Worm (Caenorhabditis elegans): ENCODE results near the gene tps-1.
A peak's percentile ranks its signal among the peaks of the same experiment; 100 is the strongest.

tps-1 gene

ce11 chrX:17516941-17517340, 42.6 kb upstream of the tps-1 start:
- TF ChIP-seq bed-3 (GFP tag; optimal IDR thresholded peaks at IDR 0.05) (no peak), mls-2 (tag; optimal IDR thresholded peaks at IDR 0.05) (no peak)

ce11 chrX:17516461-17516860, 42.1 kb upstream of the tps-1 start:
- TF ChIP-seq mls-2 (tag; optimal IDR thresholded peaks at IDR 0.05) (no peak), M03D4.4 (tag; optimal IDR thresholded peaks at IDR 0.05) (no peak), elt-3 (tag; optimal IDR thresholded peaks at IDR 0.05) (no peak)

ce11 chrX:17515207-17515902, 41.0 kb upstream of the tps-1 start:
- TF ChIP-seq M03D4.4 (tag; optimal IDR thresholded peaks at IDR 0.05) = no peak
- TF ChIP-seq unc-120 (tag; optimal IDR thresholded peaks at IDR 0.05; ENCODE audit: poor library complexity, severe bottlenecking) = no peak
- TF ChIP-seq ham-2 (GFP tag; optimal IDR thresholded peaks at IDR 0.05) = no peak
- TF ChIP-seq nhr-2 (tag; optimal IDR thresholded peaks at IDR 0.05) = no peak
- TF ChIP-seq ceh-39 (tag; optimal IDR thresholded peaks at IDR 0.05) = no peak
- TF ChIP-seq elt-3 (tag; optimal IDR thresholded peaks at IDR 0.05) = no peak
- no peak for TF ChIP-seq lin-32 (GFP tag; optimal IDR thresholded peaks at IDR 0.05)
- TF ChIP-seq blmp-1 (tag; optimal IDR thresholded peaks at IDR 0.05) = no peak
- TF ChIP-seq sem-2 (GFP tag; optimal IDR thresholded peaks at IDR 0.05) = no peak

- TF ChIP-seq flh-1 (GFP tag; optimal IDR thresholded peaks at IDR 0.05) (no peak), elt-1 (tag; optimal IDR thresholded peaks at IDR 0.05; ENCODE audit: borderline replicate concordance, insufficient read depth) (no peak), tbx-8 (GFP tag; optimal IDR thresholded peaks at IDR 0.05) (no peak), drap-1 (GFP tag; optimal IDR thresholded peaks at IDR 0.05) (no peak), lin-32 (GFP tag; optimal IDR thresholded peaks at IDR 0.05) (no peak), snpc-4 (tag; optimal IDR thresholded peaks at IDR 0.05) (no peak), unc-120 (tag; optimal IDR thresholded peaks at IDR 0.05; ENCODE audit: poor library complexity, severe bottlenecking) (no peak), lin-13 (tag; optimal IDR thresholded peaks at IDR 0.05) (no peak), nhr-28 (tag; optimal IDR thresholded peaks at IDR 0.05) (no peak), mab-5 (tag; optimal IDR thresholded peaks at IDR 0.05) (no peak)
Observed at ce11 chrX:17514422-17514821, 40.1 kb upstream of the tps-1 start.

- TF ChIP-seq nhr-2 (tag; optimal IDR thresholded peaks at IDR 0.05) = peak; percentile 70
- no peak for TF ChIP-seq ceh-83 (GFP tag; optimal IDR thresholded peaks at IDR 0.05)
- TF ChIP-seq cnd-1 (tag; optimal IDR thresholded peaks at IDR 0.05) = no peak
- TF ChIP-seq M03D4.4 (tag; optimal IDR thresholded peaks at IDR 0.05) = peak; percentile 80
- no peak for TF ChIP-seq unc-39 (tag; optimal IDR thresholded peaks at IDR 0.05)
- TF ChIP-seq drap-1 (GFP tag; optimal IDR thresholded peaks at IDR 0.05) = peak; percentile 44
- no peak for TF ChIP-seq ztf-11 (tag; optimal IDR thresholded peaks at IDR 0.05)
- peak; percentile 80 for TF ChIP-seq mls-2 (tag; optimal IDR thresholded peaks at IDR 0.05)
- TF ChIP-seq ham-2 (GFP tag; optimal IDR thresholded peaks at IDR 0.05) = peak; percentile 66
- TF ChIP-seq hlh-1 (tag; optimal IDR thresholded peaks at IDR 0.05) = peak; percentile 82
- TF ChIP-seq elt-3 (tag; optimal IDR thresholded peaks at IDR 0.05) = no peak
- TF ChIP-seq pha-4 (tag; optimal IDR thresholded peaks at IDR 0.05) = peak; percentile 83
- peak; percentile 34 for TF ChIP-seq tbx-8 (GFP tag; optimal IDR thresholded peaks at IDR 0.05)
- peak; percentile 64 for TF ChIP-seq sptf-1 (tag; optimal IDR thresholded peaks at IDR 0.05)
- peak; percentile 95 for TF ChIP-seq unc-120 (tag; optimal IDR thresholded peaks at IDR 0.05; ENCODE audit: poor library complexity, severe bottlenecking)
- no peak for TF ChIP-seq nhr-28 (tag; optimal IDR thresholded peaks at IDR 0.05)
- peak; percentile 82 for TF ChIP-seq unc-62 (GFP tag; optimal IDR thresholded peaks at IDR 0.05)
- peak; percentile 75 for TF ChIP-seq nhr-237 (tag; optimal IDR thresholded peaks at IDR 0.05)
- no peak for TF ChIP-seq mab-5 (tag; optimal IDR thresholded peaks at IDR 0.05)
- TF ChIP-seq nhr-12 (tag; optimal IDR thresholded peaks at IDR 0.05) = no peak
- no peak for TF ChIP-seq nhr-76 (tag; optimal IDR thresholded peaks at IDR 0.05)
- peak; percentile 70 for TF ChIP-seq lin-13 (tag; optimal IDR thresholded peaks at IDR 0.05)
- no peak for TF ChIP-seq bed-3 (GFP tag; optimal IDR thresholded peaks at IDR 0.05)
- peak; percentile 86 for TF ChIP-seq mep-1 (tag; optimal IDR thresholded peaks at IDR 0.05)
- no peak for TF ChIP-seq lin-32 (GFP tag; optimal IDR thresholded peaks at IDR 0.05)
- TF ChIP-seq ceh-43 (GFP tag; optimal IDR thresholded peaks at IDR 0.05) = no peak
- peak; percentile 76 for TF ChIP-seq ces-1 (GFP tag; optimal IDR thresholded peaks at IDR 0.05)
- no peak for TF ChIP-seq zip-8 (tag; optimal IDR thresholded peaks at IDR 0.05)
- TF ChIP-seq flh-1 (GFP tag; optimal IDR thresholded peaks at IDR 0.05) = no peak
- peak; percentile 9 for TF ChIP-seq blmp-1 (tag; optimal IDR thresholded peaks at IDR 0.05)
- peak; percentile 40 for TF ChIP-seq lsy-2 (tag; optimal IDR thresholded peaks at IDR 0.05)
- no peak for TF ChIP-seq snpc-4 (tag; optimal IDR thresholded peaks at IDR 0.05)
- TF ChIP-seq elt-1 (tag; optimal IDR thresholded peaks at IDR 0.05; ENCODE audit: borderline replicate concordance, insufficient read depth) = peak; percentile 39
- peak; percentile 8 for TF ChIP-seq ceh-39 (tag; optimal IDR thresholded peaks at IDR 0.05)
- TF ChIP-seq sem-2 (GFP tag; optimal IDR thresholded peaks at IDR 0.05) = no peak
Observed at ce11 chrX:17513507-17514113, 39.3 kb upstream of the tps-1 start, which contains the start of gene nhr-1. nhr-1 (plus strand) TSS chrX:17514063.
